Fruit fly (Drosophila melanogaster): ENCODE results near the gene TotF.

TotF gene

DNA sequence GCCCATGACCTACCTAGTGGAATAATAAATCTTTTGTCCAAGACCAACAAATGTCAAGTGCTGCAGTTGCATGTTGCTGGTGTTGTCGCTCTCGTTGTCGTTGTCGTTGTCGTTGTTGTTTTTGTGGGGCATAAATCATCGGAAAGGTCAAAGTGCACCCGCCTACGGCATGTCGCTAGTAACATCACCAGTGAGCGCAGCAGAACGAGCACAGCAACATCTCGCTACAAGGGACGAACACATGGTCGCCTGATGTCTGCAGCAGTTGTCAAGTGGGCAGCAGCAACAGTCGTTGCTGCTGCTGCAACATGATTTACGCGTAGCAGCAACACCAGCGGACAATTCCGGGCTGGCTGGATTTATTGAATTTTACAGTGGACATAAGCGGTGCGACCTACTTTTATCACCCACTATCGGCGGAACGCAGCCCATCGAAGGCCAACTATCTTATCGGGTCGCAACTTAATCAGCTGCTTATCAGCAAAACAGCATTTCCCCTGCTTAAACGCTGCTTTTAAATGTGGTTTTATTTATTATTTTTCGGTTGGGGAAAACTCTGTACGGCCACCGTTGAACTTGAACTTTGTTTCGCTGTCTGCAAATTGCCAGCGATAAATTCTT is 39.5 kb upstream of the TotF start:
- TF ChIP-seq usp (GFP tag; optimal IDR thresholded peaks at IDR 0.05) = no peak
- no peak for TF ChIP-seq br (GFP tag; optimal IDR thresholded peaks at IDR 0.05)
- no peak for TF ChIP-seq CG9705 (GFP tag; optimal IDR thresholded peaks at IDR 0.05)
- no peak for TF ChIP-seq woc (GFP tag; optimal IDR thresholded peaks at IDR 0.05)
- no peak for TF ChIP-seq fru (GFP tag; optimal IDR thresholded peaks at IDR 0.05)
- no peak for TF ChIP-seq psq (GFP tag; optimal IDR thresholded peaks at IDR 0.05)
- TF ChIP-seq CrebA (GFP tag; optimal IDR thresholded peaks at IDR 0.05; ENCODE audit: borderline replicate concordance) = no peak
- no peak for TF ChIP-seq tai (GFP tag; optimal IDR thresholded peaks at IDR 0.05)
- TF ChIP-seq Hr83 (GFP tag; optimal IDR thresholded peaks at IDR 0.05; ENCODE audit: poor library complexity, severe bottlenecking) = no peak
- no peak for TF ChIP-seq h (GFP tag; optimal IDR thresholded peaks at IDR 0.05)
- no peak for TF ChIP-seq CG32264 (GFP tag; optimal IDR thresholded peaks at IDR 0.05)
- TF ChIP-seq Mio (GFP tag; optimal IDR thresholded peaks at IDR 0.05) = no peak
- no peak for TF ChIP-seq Abd-B (GFP tag; optimal IDR thresholded peaks at IDR 0.05)

DNA sequence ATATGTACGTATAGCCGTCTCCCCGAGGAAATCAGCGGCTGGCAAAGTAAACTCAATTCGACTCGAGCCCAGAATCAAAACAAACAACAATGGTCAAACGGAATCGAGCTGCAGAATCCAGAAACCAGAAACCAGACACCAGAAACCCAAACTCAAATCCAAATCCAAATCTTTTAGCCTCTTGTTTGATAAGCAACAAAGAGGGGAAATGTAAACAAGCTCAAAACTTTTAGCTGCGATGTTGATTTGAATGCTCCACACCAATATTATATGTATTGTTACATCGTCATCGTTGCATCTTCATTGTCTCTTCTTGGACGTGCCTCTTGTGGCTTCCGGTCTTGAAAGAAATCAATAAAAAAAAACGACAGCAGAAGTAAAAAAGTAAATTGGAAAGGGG is 37.4 kb upstream of the TotF start:
- TF ChIP-seq Hr83 (GFP tag; optimal IDR thresholded peaks at IDR 0.05; ENCODE audit: poor library complexity, severe bottlenecking) = no peak
- no peak for TF ChIP-seq Jra (GFP tag; optimal IDR thresholded peaks at IDR 0.05)
- peak; percentile 25 for TF ChIP-seq woc (GFP tag; optimal IDR thresholded peaks at IDR 0.05)
- TF ChIP-seq fru (GFP tag; optimal IDR thresholded peaks at IDR 0.05) = peak; percentile 11

DNA sequence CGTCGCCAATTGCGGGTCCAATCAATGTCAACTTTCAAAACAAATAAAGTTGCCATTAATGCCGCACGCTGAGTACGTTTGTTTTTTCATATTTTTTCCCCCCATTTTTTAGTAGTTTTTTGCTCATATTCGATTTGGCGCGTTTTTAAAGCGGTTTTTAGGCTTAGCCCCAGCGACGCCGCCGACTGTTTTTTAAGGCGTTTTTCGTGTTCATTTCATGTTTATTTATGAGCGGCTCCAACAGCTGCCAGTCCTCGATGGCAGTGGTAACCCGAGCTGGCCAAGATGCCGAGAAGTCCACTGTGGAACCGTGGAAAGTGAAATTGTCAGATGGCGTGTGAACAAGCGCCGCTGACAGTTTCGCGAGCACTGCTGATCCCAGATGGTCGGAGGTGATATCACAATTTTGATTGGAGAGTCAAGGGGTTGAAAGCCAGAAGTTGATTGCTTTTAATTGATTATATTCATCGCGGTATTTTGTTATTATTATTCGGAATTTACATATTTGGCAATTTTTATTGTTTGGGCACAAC is 35.9 kb upstream of the TotF start:
- TF ChIP-seq CrebA (GFP tag; optimal IDR thresholded peaks at IDR 0.05; ENCODE audit: borderline replicate concordance) (no peak), tai (GFP tag; optimal IDR thresholded peaks at IDR 0.05) (no peak), br (GFP tag; optimal IDR thresholded peaks at IDR 0.05) (no peak), h (GFP tag; optimal IDR thresholded peaks at IDR 0.05) (no peak), Mio (GFP tag; optimal IDR thresholded peaks at IDR 0.05) (no peak), Jra (GFP tag; optimal IDR thresholded peaks at IDR 0.05) (no peak), OdsH (GFP tag; optimal IDR thresholded peaks at IDR 0.05) (no peak), Myc (optimal IDR thresholded peaks at IDR 0.05) (no peak), lola (GFP tag; optimal IDR thresholded peaks at IDR 0.05) (no peak), Abd-B (GFP tag; optimal IDR thresholded peaks at IDR 0.05) (no peak), Dif (GFP tag; optimal IDR thresholded peaks at IDR 0.05; ENCODE audit: partially characterized antibody) (no peak), Rel (GFP tag; optimal IDR thresholded peaks at IDR 0.05) (no peak), Rel (tag; optimal IDR thresholded peaks at IDR 0.05) (no peak)

DNA sequence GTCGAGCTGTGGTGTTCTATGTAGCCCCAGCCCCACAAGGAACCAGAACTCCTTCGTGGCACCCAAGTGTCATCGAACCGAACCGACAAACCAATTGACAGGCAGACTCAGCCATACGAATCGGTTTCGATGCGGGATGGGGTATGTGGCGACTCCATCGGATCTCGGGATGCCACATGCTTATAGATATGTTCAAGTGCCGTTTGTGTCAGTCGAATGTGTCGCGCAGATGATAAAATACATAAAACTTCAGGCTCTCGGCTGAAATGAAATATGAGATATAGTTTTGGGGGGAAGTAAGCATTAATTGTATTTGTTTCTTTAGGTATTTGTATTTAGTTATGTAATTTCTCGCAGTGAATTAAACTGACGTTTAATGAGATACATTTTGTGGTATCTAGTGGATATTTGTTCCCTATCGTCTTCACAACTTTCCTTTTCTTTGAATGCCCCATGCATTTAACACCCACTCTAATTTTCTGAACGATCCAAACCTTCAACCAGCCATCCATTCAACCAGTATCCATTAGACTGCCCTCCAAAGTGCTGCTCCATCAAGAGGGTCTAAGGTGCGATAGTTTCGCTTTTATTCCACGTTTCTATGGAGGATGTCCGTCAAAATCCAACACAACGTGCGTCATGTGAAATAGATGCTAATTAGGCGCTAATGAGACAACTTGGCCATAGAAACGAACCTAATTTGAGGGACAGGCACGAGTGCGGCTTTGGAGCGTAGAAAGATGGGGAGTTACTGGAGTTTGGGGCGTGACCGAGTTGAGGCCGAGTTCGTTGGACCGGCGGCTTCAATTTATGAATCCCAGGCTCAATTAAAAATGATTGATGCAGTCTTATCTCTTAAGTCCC is 32.4 kb upstream of the TotF start:
- TF ChIP-seq lola (GFP tag; optimal IDR thresholded peaks at IDR 0.05) (no peak), pan (optimal IDR thresholded peaks at IDR 0.05) (no peak), HLH106 (tag; optimal IDR thresholded peaks at IDR 0.05) (no peak), Dfd (GFP tag; optimal IDR thresholded peaks at IDR 0.05) (no peak), Mio (GFP tag; optimal IDR thresholded peaks at IDR 0.05) (no peak), CG9705 (GFP tag; optimal IDR thresholded peaks at IDR 0.05) (no peak), foxo (GFP tag; optimal IDR thresholded peaks at IDR 0.05) (no peak), psq (GFP tag; optimal IDR thresholded peaks at IDR 0.05) (no peak), OdsH (GFP tag; optimal IDR thresholded peaks at IDR 0.05) (no peak), rgr (GFP tag; optimal IDR thresholded peaks at IDR 0.05) (no peak), fru (GFP tag; optimal IDR thresholded peaks at IDR 0.05) (no peak), h (GFP tag; optimal IDR thresholded peaks at IDR 0.05) (no peak), sage (GFP tag; optimal IDR thresholded peaks at IDR 0.05) (no peak), ey (GFP tag; optimal IDR thresholded peaks at IDR 0.05) (no peak), tai (GFP tag; optimal IDR thresholded peaks at IDR 0.05) (no peak)

DNA sequence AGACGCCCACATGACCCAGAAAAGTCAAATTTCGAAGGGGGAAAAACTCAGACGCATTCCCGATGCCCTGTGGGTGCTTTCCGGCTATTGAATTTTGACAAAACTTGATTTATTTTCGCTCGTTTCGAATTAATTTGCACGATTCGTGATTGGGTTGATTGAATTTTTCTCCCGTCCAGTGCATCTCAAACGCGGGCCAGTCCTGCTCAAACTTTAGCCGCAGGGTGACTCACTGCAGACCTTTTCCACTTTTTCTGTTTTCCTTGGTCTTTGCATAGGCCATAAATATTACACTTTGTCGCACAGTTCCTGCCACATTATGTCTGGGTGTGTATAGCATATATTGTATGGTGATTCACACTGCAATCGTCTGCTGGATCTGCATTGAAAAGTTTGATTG is 30.9 kb upstream of the TotF start:
- no peak for TF ChIP-seq GATAd (GFP tag; optimal IDR thresholded peaks at IDR 0.05)
- TF ChIP-seq dl (GFP tag; optimal IDR thresholded peaks at IDR 0.05; ENCODE audit: insufficient read depth in 1 of 2, partially characterized antibody in 2 of 2) = no peak
- no peak for TF ChIP-seq psq (GFP tag; optimal IDR thresholded peaks at IDR 0.05)
- TF ChIP-seq rgr (GFP tag; optimal IDR thresholded peaks at IDR 0.05) = no peak
- no peak for TF ChIP-seq Myc (optimal IDR thresholded peaks at IDR 0.05)
- no peak for TF ChIP-seq Hr78 (GFP tag; optimal IDR thresholded peaks at IDR 0.05)
- no peak for TF ChIP-seq usp (GFP tag; optimal IDR thresholded peaks at IDR 0.05)
- no peak for TF ChIP-seq br (GFP tag; optimal IDR thresholded peaks at IDR 0.05)
- TF ChIP-seq CG32264 (GFP tag; optimal IDR thresholded peaks at IDR 0.05) = no peak
- no peak for TF ChIP-seq Dfd (GFP tag; optimal IDR thresholded peaks at IDR 0.05)
- no peak for TF ChIP-seq fru (GFP tag; optimal IDR thresholded peaks at IDR 0.05)
- TF ChIP-seq dmrt93B (GFP tag; optimal IDR thresholded peaks at IDR 0.05) = no peak
